Worm (Caenorhabditis elegans) whole organism, mixed stage, embryonic: ENCODE data around the gene atf-6.

Experiments
- M03D4.4 ChIP-seq: sonication (generic microtip); optimal IDR thresholded peaks from 2 replicates; lab custom pipeline; 2017; ENCODE audit warnings: mild to moderate bottlenecking, missing genetic modification characterization, missing compliant biosample characterization
- bed-3 ChIP-seq: fragments of 200-800 bp; sonication (Bioruptor generic); optimal IDR thresholded peaks from 3 replicates; lab custom pipeline; 2018; ENCODE audit warnings: mild to moderate bottlenecking, missing genetic modification characterization, moderate library complexity, missing compliant biosample characterization
- blmp-1 ChIP-seq: fragments of 150-350 bp; optimal IDR thresholded peaks from 2 replicates; lab custom pipeline; 2014; ENCODE audit warnings: missing biosample characterization, missing genetic modification characterization
- ceh-39 ChIP-seq: fragments of 150-350 bp; optimal IDR thresholded peaks from 2 replicates; lab custom pipeline; 2014; ENCODE audit warnings: missing biosample characterization, missing genetic modification characterization
- ceh-43 ChIP-seq: fragments of 200-800 bp; sonication (Bioruptor generic); optimal IDR thresholded peaks from 2 replicates; lab custom pipeline; 2018; ENCODE audit warnings: mild to moderate bottlenecking, missing genetic modification characterization, moderate library complexity, missing compliant biosample characterization
- ceh-83 ChIP-seq: fragments of 200-800 bp; sonication (Bioruptor generic); optimal IDR thresholded peaks from 2 replicates; lab custom pipeline; 2018; ENCODE audit warnings: mild to moderate bottlenecking, missing genetic modification characterization, missing compliant biosample characterization
- ces-1 ChIP-seq: fragments of 150-350 bp; optimal IDR thresholded peaks from 2 replicates; lab custom pipeline; 2014; ENCODE audit warnings: missing biosample characterization, missing genetic modification reagents, missing genetic modification characterization
- cnd-1 ChIP-seq: fragments of 200-800 bp; sonication (Bioruptor generic); optimal IDR thresholded peaks from 2 replicates; lab custom pipeline; 2018; ENCODE audit warnings: mild to moderate bottlenecking, missing genetic modification characterization, missing compliant biosample characterization
- drap-1 ChIP-seq: fragments of 200-800 bp; sonication (Bioruptor generic); optimal IDR thresholded peaks from 3 replicates; lab custom pipeline; 2018; ENCODE audit warnings: mild to moderate bottlenecking, missing genetic modification characterization, missing compliant biosample characterization
- elt-1 ChIP-seq: sonication (generic microtip); optimal IDR thresholded peaks from 2 replicates; lab custom pipeline; 2017; ENCODE audit warnings: missing genetic modification characterization, mild to moderate bottlenecking, missing compliant biosample characterization, antibody characterized with exemption, moderate library complexity, borderline replicate concordance; ENCODE audit not compliant: insufficient read depth
- elt-3 ChIP-seq: fragments of 150-350 bp; optimal IDR thresholded peaks from 2 replicates; lab custom pipeline; 2014; ENCODE audit warnings: missing biosample characterization, missing genetic modification characterization
- flh-1 ChIP-seq: fragments of 200-800 bp; sonication (Bioruptor generic); optimal IDR thresholded peaks from 2 replicates; lab custom pipeline; 2018; ENCODE audit warnings: mild to moderate bottlenecking, missing genetic modification characterization, moderate library complexity, missing compliant biosample characterization
- ham-2 ChIP-seq: fragments of 200-800 bp; sonication (Bioruptor generic); optimal IDR thresholded peaks from 2 replicates; lab custom pipeline; 2018; ENCODE audit warnings: mild to moderate bottlenecking, missing genetic modification characterization, missing compliant biosample characterization
- hlh-1 ChIP-seq: fragments of 150-350 bp; optimal IDR thresholded peaks from 2 replicates; lab custom pipeline; 2014; ENCODE audit warnings: missing biosample characterization, missing genetic modification reagents, missing genetic modification characterization
- lin-13 ChIP-seq: fragments of 150-350 bp; optimal IDR thresholded peaks from 2 replicates; lab custom pipeline; 2014; ENCODE audit warnings: missing biosample characterization, missing genetic modification characterization
- lin-32 ChIP-seq: fragments of 200-800 bp; sonication (Bioruptor generic); optimal IDR thresholded peaks from 2 replicates; lab custom pipeline; 2018; ENCODE audit warnings: mild to moderate bottlenecking, missing genetic modification characterization, missing compliant biosample characterization
- lsy-2 ChIP-seq: fragments of 150-350 bp; optimal IDR thresholded peaks from 2 replicates; lab custom pipeline; 2014; ENCODE audit warnings: missing biosample characterization, missing genetic modification characterization
- mab-5 ChIP-seq: fragments of 150-350 bp; optimal IDR thresholded peaks from 2 replicates; lab custom pipeline; 2014; ENCODE audit warnings: missing biosample characterization, missing genetic modification characterization
- mep-1 ChIP-seq: fragments of 150-350 bp; optimal IDR thresholded peaks from 2 replicates; lab custom pipeline; 2017; ENCODE audit warnings: missing biosample characterization, missing genetic modification reagents, missing genetic modification characterization, inconsistent platforms
- mls-2 ChIP-seq: sonication (generic microtip); optimal IDR thresholded peaks from 2 replicates; lab custom pipeline; 2016; ENCODE audit warnings: mild to moderate bottlenecking, missing genetic modification characterization, moderate library complexity, missing compliant biosample characterization
- nhr-12 ChIP-seq: fragments of 150-350 bp; optimal IDR thresholded peaks from 2 replicates; lab custom pipeline; 2014; ENCODE audit warnings: missing biosample characterization, missing genetic modification characterization
- nhr-2 ChIP-seq: fragments of 150-350 bp; optimal IDR thresholded peaks from 2 replicates; lab custom pipeline; 2014; ENCODE audit warnings: missing biosample characterization, missing genetic modification characterization
- nhr-237 ChIP-seq: fragments of 150-350 bp; optimal IDR thresholded peaks from 2 replicates; lab custom pipeline; 2014; ENCODE audit warnings: missing biosample characterization, missing genetic modification characterization
- nhr-28 ChIP-seq: fragments of 150-350 bp; optimal IDR thresholded peaks from 2 replicates; lab custom pipeline; 2014; ENCODE audit warnings: missing biosample characterization, missing genetic modification characterization
- nhr-76 ChIP-seq: sonication (generic microtip); optimal IDR thresholded peaks from 2 replicates; lab custom pipeline; 2017; ENCODE audit warnings: missing biosample characterization, missing genetic modification characterization
- pha-4 ChIP-seq: fragments of 150-350 bp; optimal IDR thresholded peaks from 2 replicates; lab custom pipeline; 2018; ENCODE audit warnings: missing biosample characterization, missing genetic modification reagents, missing genetic modification characterization
- sem-2 ChIP-seq: fragments of 200-800 bp; sonication (Bioruptor generic); optimal IDR thresholded peaks from 2 replicates; lab custom pipeline; 2018; ENCODE audit warnings: mild to moderate bottlenecking, missing genetic modification characterization, missing compliant biosample characterization
- snpc-4 ChIP-seq: fragments of 150-350 bp; optimal IDR thresholded peaks from 2 replicates; lab custom pipeline; 2014; ENCODE audit warnings: missing biosample characterization, missing genetic modification characterization
- sptf-1 ChIP-seq: sonication (generic microtip); optimal IDR thresholded peaks from 2 replicates; lab custom pipeline; 2017; ENCODE audit warnings: mild to moderate bottlenecking, missing genetic modification characterization, moderate library complexity, missing compliant biosample characterization
- tbx-8 ChIP-seq: fragments of 200-800 bp; sonication (Bioruptor generic); optimal IDR thresholded peaks from 2 replicates; lab custom pipeline; 2018; ENCODE audit warnings: mild to moderate bottlenecking, missing genetic modification characterization, moderate library complexity, missing compliant biosample characterization
- unc-120 ChIP-seq: sonication (generic microtip); optimal IDR thresholded peaks from 2 replicates; lab custom pipeline; 2017; ENCODE audit warnings: missing genetic modification characterization, missing compliant biosample characterization; ENCODE audit not compliant: poor library complexity, severe bottlenecking
- unc-39 ChIP-seq: fragments of 150-350 bp; optimal IDR thresholded peaks from 2 replicates; lab custom pipeline; 2014; ENCODE audit warnings: missing biosample characterization, missing genetic modification characterization
- unc-62 ChIP-seq: fragments of 150-350 bp; optimal IDR thresholded peaks from 2 replicates; lab custom pipeline; 2014; ENCODE audit warnings: missing biosample characterization, missing genetic modification reagents, missing genetic modification characterization
- zip-8 ChIP-seq: fragments of 150-350 bp; optimal IDR thresholded peaks from 2 replicates; lab custom pipeline; 2014; ENCODE audit warnings: missing biosample characterization, missing genetic modification characterization
- ztf-11 ChIP-seq: fragments of 150-350 bp; optimal IDR thresholded peaks from 2 replicates; lab custom pipeline; 2014; ENCODE audit warnings: missing biosample characterization, missing genetic modification characterization

atf-6 gene

DNA sequence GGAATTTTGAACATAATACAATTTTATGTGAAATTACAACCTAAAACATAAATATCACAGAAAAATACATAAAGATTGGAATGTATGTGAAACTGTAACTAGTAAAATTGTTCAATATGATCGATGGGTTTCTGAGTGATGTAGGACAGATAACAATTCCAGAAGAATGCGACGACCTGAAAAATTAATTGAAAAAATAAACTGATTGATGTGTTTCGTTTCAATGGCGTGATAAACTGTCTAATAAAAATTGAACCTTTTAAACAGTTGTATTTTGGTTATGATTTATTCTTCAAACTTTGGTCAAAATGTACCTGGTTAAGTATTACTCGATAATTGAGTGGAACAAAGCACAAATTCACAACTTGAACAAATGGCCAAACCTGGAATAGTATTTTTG is 29.5 kb upstream of the atf-6 start:
- no peak for TF ChIP-seq unc-39
- TF ChIP-seq elt-1 (tag; lab: Kevin White, UChicago) = no peak
- TF ChIP-seq elt-3 (tag; lab: Kevin White, UChicago) = no peak
- TF ChIP-seq lin-13 (tag; lab: Kevin White, UChicago) = no peak
- no peak for TF ChIP-seq lin-32
- TF ChIP-seq mep-1 (tag; lab: Kevin White, UChicago) = no peak
- TF ChIP-seq ceh-43 (GFP tag; lab: Kevin White, UChicago) = no peak
- TF ChIP-seq bed-3 = no peak
- TF ChIP-seq, all 35 proteins: peak for 0

DNA sequence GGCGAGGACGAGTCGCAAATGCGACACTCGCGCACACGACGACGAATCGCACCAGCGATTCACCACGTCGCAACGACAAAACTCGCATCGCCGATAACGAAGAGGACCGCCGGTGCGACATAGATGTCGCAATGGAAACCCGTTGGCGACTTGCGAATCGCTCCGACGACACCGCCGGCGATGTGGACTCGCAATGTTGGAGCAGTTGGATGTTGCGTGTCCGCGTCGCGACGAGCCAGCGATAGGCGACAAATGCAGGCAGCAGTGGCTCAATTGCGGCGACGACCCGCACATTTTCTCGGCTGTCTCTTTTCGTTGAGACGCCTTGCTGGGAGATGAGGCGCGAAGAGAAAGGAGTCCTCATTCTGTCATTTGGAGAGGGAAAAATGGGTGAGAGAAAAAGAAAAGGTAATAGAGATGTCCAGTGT is 28.6 kb upstream of the atf-6 start:
- peak; percentile 64 for TF ChIP-seq drap-1 (GFP tag; lab: Kevin White, UChicago)
- TF ChIP-seq flh-1 (GFP tag; lab: Kevin White, UChicago) = peak; percentile 18
- peak; percentile 20 for TF ChIP-seq lin-32
- peak; percentile 47 for TF ChIP-seq sptf-1
- peak; percentile 8 for TF ChIP-seq sem-2 (GFP tag; lab: Kevin White, UChicago)
- TF ChIP-seq unc-120 = peak; percentile 40
- no peak for TF ChIP-seq ceh-83
- TF ChIP-seq nhr-28 (tag; lab: Kevin White, UChicago) = no peak
- TF ChIP-seq M03D4.4 (tag; lab: Kevin White, UChicago) = peak; percentile 54
- TF ChIP-seq unc-62 (GFP tag; lab: Kevin White, UChicago) = peak; percentile 37
- peak; percentile 86 for TF ChIP-seq mls-2 (tag; lab: Kevin White, UChicago)
- no peak for TF ChIP-seq ceh-43 (GFP tag; lab: Kevin White, UChicago)
- no peak for TF ChIP-seq ham-2 (GFP tag; lab: Kevin White, UChicago)
- TF ChIP-seq lin-13 (tag; lab: Kevin White, UChicago) = peak; percentile 4
- peak; percentile 13 for TF ChIP-seq ztf-11
- TF ChIP-seq ces-1 (GFP tag; lab: Kevin White, UChicago) = peak; percentile 31
- peak; percentile 51 for TF ChIP-seq cnd-1 (tag; lab: Kevin White, UChicago)

DNA sequence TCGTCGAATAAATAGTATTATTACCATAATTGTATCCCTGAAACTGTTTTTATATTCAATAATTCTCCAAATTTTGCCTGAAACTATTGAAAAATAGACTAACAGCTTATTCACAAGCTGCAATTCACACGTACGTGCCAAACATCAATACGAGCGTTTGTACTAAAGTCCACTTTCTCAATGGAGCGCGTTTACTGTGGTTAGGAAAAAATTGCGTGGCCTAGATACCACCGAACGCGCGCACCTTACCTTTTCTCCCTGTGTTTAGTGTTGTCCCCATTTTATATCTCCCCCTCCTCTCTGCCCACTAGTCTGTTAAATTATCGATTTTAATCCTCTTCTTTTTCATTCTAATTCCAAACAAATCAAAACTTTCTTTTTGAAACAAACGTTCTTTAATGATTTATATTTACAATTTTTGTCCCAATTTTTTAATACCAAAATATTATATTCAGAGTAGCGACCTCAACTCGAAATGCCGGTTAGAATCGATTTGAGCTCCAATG is 26.4 kb upstream of the atf-6 start, which contains the start of the genes T18D3.9 and T18D3.1:
TSS of gene T18D3.9 (minus strand) at position 168 of the 506 bp plus-strand sequence.
TSS of gene T18D3.1 (plus strand) at position 456 of the 506 bp plus-strand sequence.
- TF ChIP-seq ztf-11 (no peak), unc-62 (GFP tag; lab: Kevin White, UChicago) (no peak), bed-3 (no peak), pha-4 (tag; lab: Kevin White, UChicago) (no peak), hlh-1 (tag; lab: Kevin White, UChicago) (no peak), unc-120 (no peak), flh-1 (GFP tag; lab: Kevin White, UChicago) (no peak), drap-1 (GFP tag; lab: Kevin White, UChicago) (no peak), lsy-2 (tag; lab: Kevin White, UChicago) (no peak), ceh-83 (no peak), sem-2 (GFP tag; lab: Kevin White, UChicago) (no peak), sptf-1 (peak; percentile 27), mep-1 (tag; lab: Kevin White, UChicago) (peak; percentile 25), ces-1 (GFP tag; lab: Kevin White, UChicago) (no peak), snpc-4 (no peak), cnd-1 (tag; lab: Kevin White, UChicago) (no peak), elt-1 (tag; lab: Kevin White, UChicago) (no peak), lin-13 (tag; lab: Kevin White, UChicago) (peak; percentile 38), nhr-237 (tag; lab: Kevin White, UChicago) (no peak), ceh-43 (GFP tag; lab: Kevin White, UChicago) (peak; percentile 21), lin-32 (no peak), unc-39 (no peak), blmp-1 (tag; lab: Kevin White, UChicago) (no peak), nhr-12 (no peak), mab-5 (no peak), nhr-28 (tag; lab: Kevin White, UChicago) (no peak), nhr-2 (tag; lab: Kevin White, UChicago) (peak; percentile 1), zip-8 (no peak), nhr-76 (tag; lab: Kevin White, UChicago) (no peak), elt-3 (tag; lab: Kevin White, UChicago) (no peak), tbx-8 (GFP tag; lab: Kevin White, UChicago) (peak; percentile 83), M03D4.4 (tag; lab: Kevin White, UChicago) (no peak), mls-2 (tag; lab: Kevin White, UChicago) (peak; percentile 31), ceh-39 (tag; lab: Kevin White, UChicago) (no peak), ham-2 (GFP tag; lab: Kevin White, UChicago) (no peak)
